Worm (Caenorhabditis elegans) whole organism, L3 larva: ENCODE measurements around the gene best-2.

Experiments
- ceh-82 ChIP-seq: fragments of 150-350 bp; optimal IDR thresholded peaks from 2 replicates; lab custom pipeline; 2014; ENCODE audit warnings: missing biosample characterization, missing genetic modification characterization
- egl-27 ChIP-seq: sonication (generic microtip); optimal IDR thresholded peaks from 4 replicates; lab custom pipeline; 2017; ENCODE audit warnings: missing biosample characterization, missing genetic modification reagents, missing genetic modification characterization
- lsy-12 ChIP-seq: sonication (generic microtip); optimal IDR thresholded peaks from 2 replicates; lab custom pipeline; 2016; ENCODE audit warnings: mild to moderate bottlenecking, missing genetic modification characterization, missing compliant biosample characterization
- nhr-23 ChIP-seq: fragments of 150-350 bp; optimal IDR thresholded peaks from 2 replicates; lab custom pipeline; 2014; ENCODE audit warnings: missing biosample characterization, missing genetic modification reagents, missing genetic modification characterization
- nhr-77 ChIP-seq: fragments of 150-350 bp; optimal IDR thresholded peaks from 2 replicates; lab custom pipeline; 2014; ENCODE audit warnings: missing biosample characterization, missing genetic modification characterization

DNA sequence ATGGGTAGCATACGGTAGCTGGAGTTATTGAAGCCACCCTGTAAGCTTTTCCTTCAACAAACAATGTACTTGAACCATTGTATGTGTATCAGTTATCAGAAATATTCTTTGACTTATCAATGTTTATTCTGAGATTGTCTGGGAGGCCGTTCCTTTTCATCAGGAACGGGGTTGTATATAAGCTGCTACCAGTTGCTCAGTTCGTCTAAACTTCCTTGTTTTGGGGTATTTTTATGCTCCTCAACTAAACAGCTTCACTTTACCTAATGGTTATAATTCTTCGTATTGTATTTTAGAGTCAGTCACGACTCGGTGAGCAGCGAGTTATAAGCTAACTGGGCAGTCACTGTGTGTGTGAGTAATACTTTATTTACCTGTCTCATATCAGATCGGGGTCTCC lies 27.2 kb downstream of the best-2 start:
- TF ChIP-seq nhr-77 (no peak), lsy-12 (no peak), egl-27 (tag; lab: Kevin White, UChicago) (no peak), ceh-82 (tag; lab: Kevin White, UChicago) (no peak), nhr-23 (tag; lab: Kevin White, UChicago) (no peak)
